Fruit fly (Drosophila melanogaster): ENCODE results near the gene CG34273.

CG34273 gene

dm6 chr3R:14478438-14479033, 38.3 kb upstream of the CG34273 start (continued):
- TF ChIP-seq CG3995 (GFP tag; optimal IDR thresholded peaks at IDR 0.05) (no peak), corto (GFP tag; optimal IDR thresholded peaks at IDR 0.05) (no peak), HLH4C (GFP tag; IDR thresholded peaks at IDR 0.05; ENCODE audit: partially characterized antibody) (no peak), Nf-YA (GFP tag; IDR thresholded peaks at IDR 0.05) (peak; percentile 35; the same call in 1 of the 2 replicates), klu (GFP tag; IDR thresholded peaks at IDR 0.05) (peak; percentile 50; the same call in 1 of the 2 replicates), CG2202 (tag; optimal IDR thresholded peaks at IDR 0.05) (peak; percentile 65), Spps (tag; optimal IDR thresholded peaks at IDR 0.05) (peak; percentile 89), Pdp1 (GFP tag; optimal IDR thresholded peaks at IDR 0.05) (peak in 1 of 2 experiments; percentile 56), B-H2 (GFP tag; optimal IDR thresholded peaks at IDR 0.05) (no peak), maf-S (GFP tag; optimal IDR thresholded peaks at IDR 0.05) (no peak), jumu (GFP tag; optimal IDR thresholded peaks at IDR 0.05) (peak; percentile 38), HHEX (GFP tag; optimal IDR thresholded peaks at IDR 0.05) (peak; percentile 79), CG14965 (GFP tag; optimal IDR thresholded peaks at IDR 0.05; ENCODE audit: borderline replicate concordance) (no peak), CG16815 (GFP tag; optimal IDR thresholded peaks at IDR 0.05) (peak; percentile 73), unpg (GFP tag; optimal IDR thresholded peaks at IDR 0.05) (peak; percentile 89), CG8388 (GFP tag; optimal IDR thresholded peaks at IDR 0.05) (peak; percentile 88), CG1529 (GFP tag; optimal IDR thresholded peaks at IDR 0.05) (peak; percentile 55), CG12219 (GFP tag; optimal IDR thresholded peaks at IDR 0.05) (peak; percentile 1), Bdp1 (GFP tag; optimal IDR thresholded peaks at IDR 0.05) (no peak), toy (GFP tag; IDR thresholded peaks at IDR 0.05) (peak; percentile 47; the same call in 1 of the 2 replicates), Doc3 (GFP tag; IDR thresholded peaks at IDR 0.05; ENCODE audit: partially characterized antibody) (no peak), CG32532 (GFP tag; IDR thresholded peaks at IDR 0.05) (peak; percentile 78), phol (tag; optimal IDR thresholded peaks at IDR 0.05) (peak; percentile 88), en (GFP tag; optimal IDR thresholded peaks at IDR 0.05) (no peak), Xrp1 (GFP tag; IDR thresholded peaks at IDR 0.05) (peak; percentile 91), E2f1 (GFP tag; IDR thresholded peaks at IDR 0.05) (peak; percentile 80), ttk (GFP tag; IDR thresholded peaks at IDR 0.05) (peak; percentile 75), CG31388 (GFP tag; optimal IDR thresholded peaks at IDR 0.05) (peak; percentile 39), CG17912 (GFP tag; optimal IDR thresholded peaks at IDR 0.05) (no peak), Eip74EF (GFP tag; optimal IDR thresholded peaks at IDR 0.05) (peak in 1 of 2 experiments; percentile 80), pb (GFP tag; optimal IDR thresholded peaks at IDR 0.05) (no peak), tll (GFP tag; optimal IDR thresholded peaks at IDR 0.05) (no peak), dan (GFP tag; IDR thresholded peaks at IDR 0.05) (no peak), CG15011 (GFP tag; optimal IDR thresholded peaks at IDR 0.05) (peak; percentile 70), HmgZ (tag; optimal IDR thresholded peaks at IDR 0.05) (peak; percentile 8), Hmx (GFP tag; optimal IDR thresholded peaks at IDR 0.05) (no peak), CG4424 (GFP tag; optimal IDR thresholded peaks at IDR 0.05) (peak; percentile 81), grau (tag; optimal IDR thresholded peaks at IDR 0.05) (peak; percentile 89), gro (GFP tag; optimal IDR thresholded peaks at IDR 0.05) (no peak), ftz-f1 (GFP tag; optimal IDR thresholded peaks at IDR 0.05) (peak; percentile 50), NC2β (GFP tag; optimal IDR thresholded peaks at IDR 0.05) (peak; percentile 25), CG6689 (GFP tag; IDR thresholded peaks at IDR 0.05) (peak; percentile 89), CG7786 (GFP tag; optimal IDR thresholded peaks at IDR 0.05) (no peak), CG17612 (GFP tag; IDR thresholded peaks at IDR 0.05) (no peak), schlank (tag; optimal IDR thresholded peaks at IDR 0.05) (no peak), al (GFP tag; IDR thresholded peaks at IDR 0.05) (peak; percentile 79), CG7556 (GFP tag; optimal IDR thresholded peaks at IDR 0.05) (peak; percentile 92), CG31224 (GFP tag; IDR thresholded peaks at IDR 0.05) (peak; percentile 67), fd3F (GFP tag; optimal IDR thresholded peaks at IDR 0.05) (peak; percentile 66), slp2 (GFP tag; optimal IDR thresholded peaks at IDR 0.05) (peak; percentile 3)
